Worm (Caenorhabditis elegans) whole organism, L4 larva: Measurements from ENCODE around the gene R06F6.12.

Source experiments
- F49E8.2 ChIP-seq: sonication (generic microtip); optimal IDR thresholded peaks from 2 replicates; lab custom pipeline; 2016; ENCODE audit warnings: missing compliant biosample characterization, mild to moderate bottlenecking, missing genetic modification characterization, borderline replicate concordance
- R02D3.7 ChIP-seq: fragments of 150-350 bp; sonication (generic microtip); optimal IDR thresholded peaks from 3 replicates; lab custom pipeline; 2014; ENCODE audit warnings: missing biosample characterization, missing genetic modification characterization
- aha-1 ChIP-seq: fragments of 150-350 bp; peaks from one replicate; lab custom pipeline; 2014; ENCODE audit warnings: missing biosample characterization, missing genetic modification characterization
- ceh-82 ChIP-seq: sonication (generic microtip); optimal IDR thresholded peaks from 2 replicates; lab custom pipeline; 2017; ENCODE audit warnings: missing biosample characterization, missing genetic modification characterization
- daf-12 ChIP-seq: fragments of 150-350 bp; optimal IDR thresholded peaks from 2 replicates; lab custom pipeline; 2014; ENCODE audit warnings: missing biosample characterization, missing genetic modification reagents, missing genetic modification characterization
- jun-1 ChIP-seq: fragments of 150-350 bp; optimal IDR thresholded peaks from 2 replicates; lab custom pipeline; 2014; ENCODE audit warnings: missing biosample characterization, missing genetic modification reagents, missing genetic modification characterization
- pha-4 ChIP-seq, 2 experiments: fragments of 150-350 bp in 1 of 2; fragments of 200-800 bp in 1 of 2; sonication (Bioruptor generic) in 1 of 2; IDR thresholded peaks in 1 of 2; optimal IDR thresholded peaks in 1 of 2; 2 replicates each; pipeline versions ENCODE4 v1.3.6 to Lab custom; 2014 to 2022; ENCODE audit warnings: missing genetic modification characterization in 2 of 2, missing genetic modification reagents in 2 of 2, missing biosample characterization in 1 of 2, missing compliant biosample characterization in 1 of 2
- pqm-1 ChIP-seq: sonication (generic microtip); optimal IDR thresholded peaks from 2 replicates; lab custom pipeline; 2017; ENCODE audit warnings: missing biosample characterization, missing genetic modification characterization

DNA sequence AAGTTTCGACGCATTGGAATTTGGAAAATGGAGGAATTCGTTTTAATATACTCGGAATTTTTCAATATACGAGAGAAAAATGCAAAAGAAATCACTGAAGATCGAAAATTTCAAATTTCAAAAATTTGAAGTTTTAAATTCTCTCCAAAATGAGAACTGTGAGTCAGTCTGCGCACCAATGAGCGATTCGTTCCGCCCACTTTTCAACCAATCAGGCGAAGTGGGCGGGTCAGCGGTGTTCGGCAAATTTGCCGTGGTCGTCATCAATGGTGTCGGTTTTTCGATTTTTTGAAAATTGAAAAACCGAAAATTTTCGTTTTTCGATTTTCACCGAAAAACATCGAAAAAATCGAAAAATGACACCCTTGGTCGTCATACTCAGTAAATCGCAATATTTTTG, 14.7 kb upstream of the R06F6.12 start:
- TF ChIP-seq ceh-82 (tag; lab: Kevin White, UChicago) (no peak), R02D3.7 (tag; lab: Kevin White, UChicago) (no peak), F49E8.2 (tag; lab: Kevin White, UChicago) (no peak), daf-12 (tag; lab: Kevin White, UChicago) (no peak), jun-1 (tag; lab: Kevin White, UChicago) (no peak), pha-4 (GFP tag; IDR thresholded peaks at IDR 0.05; lab: Robert Waterston, UW) (no peak), pha-4 (tag; optimal IDR thresholded peaks at IDR 0.05; lab: Kevin White, UChicago) (no peak), pqm-1 (tag; lab: Kevin White, UChicago) (no peak), aha-1 (tag; lab: Kevin White, UChicago) (no peak)
